Fruit fly (Drosophila melanogaster) whole organism, larva: ENCODE measurements around the gene Atg16.

Experiments
- noc ChIP-seq: fragments of 200-800 bp; sonication (Bioruptor generic); optimal IDR thresholded peaks from 3 replicates; lab custom pipeline; 2019; ENCODE audit warnings: missing biosample characterization, mild to moderate bottlenecking, missing genetic modification characterization, moderate library complexity

The Atg16 gene

DNA sequence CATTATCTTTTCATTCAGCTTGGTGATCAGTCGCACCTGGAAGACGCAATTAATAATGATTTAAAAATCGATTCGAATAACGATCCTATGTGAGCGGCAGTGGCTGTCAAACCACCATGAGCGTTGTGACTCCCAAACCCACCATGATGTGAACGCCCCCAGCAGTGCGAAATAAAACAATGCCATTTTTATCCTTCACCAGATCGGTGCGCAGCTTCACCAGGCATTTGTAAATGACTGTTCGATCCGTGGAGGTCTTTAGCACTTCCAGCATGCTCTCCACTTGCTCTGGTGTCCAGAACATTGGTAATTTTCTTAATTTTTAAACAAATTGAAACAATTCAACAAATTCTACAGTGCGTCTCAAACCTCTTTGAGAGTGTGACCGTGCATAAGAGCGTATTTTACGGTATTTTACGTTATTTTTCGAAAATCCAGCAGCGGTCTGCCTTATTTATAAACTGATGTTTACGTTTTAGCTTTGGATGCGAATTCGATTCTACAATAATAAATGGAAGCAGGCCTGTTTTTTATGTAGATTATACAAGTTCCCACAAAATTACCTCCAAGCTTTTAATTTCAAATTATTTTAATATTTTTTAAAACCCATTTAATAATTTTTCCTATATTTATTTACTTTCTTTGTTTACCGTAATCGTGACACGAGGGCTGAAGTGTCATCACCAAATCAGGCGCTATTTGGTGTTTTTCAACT, 35.8 kb downstream of the Atg16 start, which contains the start of the genes Rnb and Drice:
Rnb (minus strand) TSS at position 389 of the 715 bp plus-strand sequence.
Drice (plus strand) TSS at position 693 of the 715 bp plus-strand sequence.
- TF ChIP-seq noc (tag; lab: Kevin White, UChicago), result peak; percentile 45

DNA sequence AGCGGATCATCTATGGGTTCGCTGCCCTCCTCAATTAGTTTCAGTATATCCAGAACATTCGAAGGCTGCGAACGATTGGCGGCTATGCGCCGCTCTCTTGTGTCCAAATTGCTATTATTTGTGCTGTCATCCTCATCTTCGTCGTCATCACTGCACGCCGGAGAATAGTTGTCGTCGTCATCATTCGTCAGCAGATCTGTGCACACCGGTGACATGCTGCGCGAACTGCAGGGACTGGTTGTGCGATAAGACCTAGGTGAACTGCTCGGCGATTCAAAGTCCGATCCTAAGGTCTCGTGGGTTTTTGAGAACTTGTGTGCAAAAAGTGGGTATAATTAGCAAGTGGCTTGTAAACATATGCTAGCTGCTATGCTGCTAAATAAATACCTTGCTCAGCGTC, 37.7 kb downstream of the Atg16 start:
- no peak for TF ChIP-seq noc (tag; lab: Kevin White, UChicago)

DNA sequence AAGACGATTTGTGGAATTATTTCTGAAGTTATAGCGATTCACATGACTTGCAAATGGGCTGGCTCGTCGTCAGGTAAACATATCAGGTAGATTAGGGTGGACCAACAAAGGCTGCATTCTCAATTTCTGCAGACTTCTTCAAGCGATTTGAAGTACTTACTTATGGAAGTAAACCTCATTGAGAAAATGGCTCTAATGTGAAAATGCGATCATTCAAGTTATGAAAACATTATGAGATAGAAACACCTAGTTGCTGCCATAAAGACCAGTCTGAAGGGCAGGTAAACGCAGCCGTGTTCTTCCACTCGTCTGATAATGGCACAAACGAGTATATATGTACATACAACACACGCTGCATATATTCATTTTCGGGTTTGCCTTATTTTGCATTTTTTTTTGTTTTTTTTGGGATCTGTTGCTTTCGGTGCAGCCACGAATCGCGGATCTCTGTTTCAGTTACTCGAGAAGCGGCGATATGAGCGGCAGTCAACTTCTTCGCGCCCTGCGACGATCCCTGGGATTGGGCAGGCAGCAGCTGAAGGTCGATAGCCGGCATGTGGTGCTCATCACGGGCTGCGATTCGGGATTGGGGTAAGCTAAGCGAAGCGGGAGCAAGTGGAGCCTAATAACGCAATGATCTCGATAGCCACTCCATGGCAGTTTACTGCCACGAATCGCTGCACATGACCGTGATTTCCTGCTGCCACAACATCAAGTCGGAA, 40.6 kb downstream of the Atg16 start, which contains the start of gene sro:
sro (plus strand) TSS at position 437 of the 722 bp plus-strand sequence.
- no peak for TF ChIP-seq noc (tag; lab: Kevin White, UChicago)

DNA sequence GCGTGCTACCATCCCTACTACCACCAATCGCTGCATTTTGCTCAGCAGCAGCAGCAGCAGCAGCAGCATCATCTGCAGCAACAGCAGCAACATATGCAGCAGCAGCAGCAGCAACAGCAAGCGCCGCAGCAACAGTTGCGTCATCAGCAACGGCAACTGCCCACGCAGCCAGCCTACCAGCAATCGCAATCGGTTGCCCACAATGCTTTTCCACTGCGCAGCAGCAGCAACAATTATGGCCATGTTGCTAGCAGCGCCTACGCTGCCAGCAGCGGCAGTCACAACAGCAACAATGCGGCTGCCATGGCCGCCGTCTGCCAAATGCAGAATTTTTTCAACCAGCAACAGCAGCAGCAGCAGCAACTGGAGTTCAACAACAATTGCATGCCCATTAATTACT, 44.7 kb downstream of the Atg16 start:
- no peak for TF ChIP-seq noc (tag; lab: Kevin White, UChicago)

DNA sequence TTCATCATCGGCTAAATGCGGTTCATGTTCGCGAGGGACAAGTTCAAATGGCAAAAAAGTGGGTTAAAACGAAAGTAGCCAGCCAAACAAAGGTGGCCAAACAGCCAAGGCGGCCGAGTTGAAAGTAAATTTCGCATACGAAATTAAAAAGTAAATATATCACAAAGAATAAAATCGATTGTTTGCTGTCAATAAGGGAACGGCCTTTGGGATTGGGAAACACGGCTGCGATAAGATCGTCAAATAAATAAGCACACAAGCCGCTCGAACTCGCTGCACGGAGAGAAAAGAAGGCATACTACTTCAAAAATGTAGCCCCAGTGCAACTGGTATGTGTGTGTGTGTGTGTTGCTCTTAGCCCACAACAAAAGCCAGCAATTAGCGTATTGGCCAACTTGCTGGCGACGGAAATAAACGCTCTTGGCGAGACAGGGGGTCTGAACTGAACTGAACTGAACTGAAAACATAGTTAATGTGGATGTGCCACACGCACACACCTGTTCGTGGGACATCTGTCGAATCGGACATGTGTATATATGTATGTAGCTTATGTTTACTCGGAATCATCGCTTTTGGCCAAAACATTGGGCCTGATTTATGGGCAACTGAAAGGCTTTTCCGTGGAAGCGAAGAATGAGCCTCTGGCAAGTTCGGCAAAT, 46.9 kb downstream of the Atg16 start:
- no peak for TF ChIP-seq noc (tag; lab: Kevin White, UChicago)

DNA sequence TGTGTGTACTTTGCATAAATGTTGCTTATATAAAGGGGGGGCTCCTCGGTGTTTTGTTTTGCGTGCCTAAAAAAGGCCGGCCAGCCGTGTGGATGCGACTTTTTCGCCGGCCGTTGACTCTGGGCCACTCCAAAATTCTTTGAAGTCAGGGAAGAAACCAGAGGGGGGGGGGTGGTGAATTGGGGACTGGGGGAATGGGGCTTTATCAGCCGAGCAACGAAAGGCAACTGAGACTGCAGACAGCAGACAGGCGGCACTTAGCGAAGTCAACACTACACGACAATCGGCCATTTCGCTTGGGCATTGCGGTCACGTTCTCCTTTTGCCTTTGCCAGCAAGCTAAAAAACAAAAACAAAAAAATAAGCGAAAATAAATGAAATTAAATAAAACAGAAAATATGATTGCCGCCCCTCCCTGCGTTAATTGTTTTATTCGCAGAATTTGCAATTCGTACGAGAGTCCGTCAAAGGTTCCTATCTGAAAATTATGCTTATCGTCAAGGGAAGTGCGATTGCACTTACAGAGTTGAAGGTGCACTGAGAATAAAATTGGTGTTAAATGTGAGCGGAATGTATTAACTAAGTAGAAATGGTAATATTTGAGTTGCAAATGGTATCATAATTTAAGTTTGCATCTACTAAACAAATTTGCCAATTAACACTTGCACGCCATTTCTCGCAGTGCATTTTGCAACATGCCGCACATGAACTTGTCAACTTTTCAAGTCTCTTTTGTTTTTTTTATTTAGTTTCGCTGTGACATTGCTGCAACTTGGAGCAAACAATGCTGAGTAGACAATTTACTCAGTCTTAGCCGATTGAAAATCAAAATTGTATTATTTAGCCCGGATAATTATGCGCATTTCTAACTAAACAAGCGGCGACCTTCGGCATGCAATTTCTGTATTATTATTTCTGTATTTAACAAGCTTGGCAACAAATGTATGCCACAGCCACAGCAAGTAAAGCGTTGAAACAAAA, 48.6 kb downstream of the Atg16 start:
- no peak for TF ChIP-seq noc (tag; lab: Kevin White, UChicago)

DNA sequence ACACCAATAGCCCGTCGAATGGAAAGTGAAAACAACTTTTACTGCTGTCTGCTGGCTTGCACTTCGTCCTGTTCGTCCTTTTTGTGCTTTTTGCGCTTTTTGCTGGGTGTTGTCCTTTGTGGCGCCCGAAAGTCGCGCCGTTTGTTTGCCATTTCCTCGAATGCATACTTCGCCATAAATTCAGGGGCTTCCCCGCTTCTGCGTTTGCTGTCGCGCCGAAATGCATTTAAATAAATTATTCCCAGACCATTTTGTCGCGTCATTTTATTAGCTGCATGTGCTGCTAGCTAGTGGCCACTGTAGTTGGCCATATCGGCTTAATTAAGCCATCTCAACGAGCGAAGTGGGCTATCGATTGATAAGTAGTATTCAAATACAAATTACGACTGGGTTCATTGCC, 49.7 kb downstream of the Atg16 start:
- TF ChIP-seq noc (tag; lab: Kevin White, UChicago), result no peak

DNA sequence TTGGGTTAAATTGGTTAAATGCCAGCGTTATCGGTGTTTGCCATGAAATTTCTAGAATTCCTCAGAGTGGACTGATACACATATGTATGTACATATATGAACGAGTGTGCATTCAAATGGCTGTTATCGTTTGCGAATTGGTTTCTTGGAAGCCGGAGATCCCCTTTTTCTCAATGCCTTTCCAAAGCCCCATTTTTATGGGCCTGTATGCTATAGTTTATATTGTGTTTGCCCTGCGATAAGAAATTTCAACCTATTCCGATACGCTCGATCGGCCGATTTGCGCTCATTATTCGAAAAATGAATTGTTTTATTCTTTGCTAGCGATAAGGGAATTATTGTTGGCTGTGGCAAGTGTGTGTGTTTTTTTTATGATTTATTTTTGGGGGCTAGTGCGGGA, 51.7 kb downstream of the Atg16 start:
- TF ChIP-seq noc (tag; lab: Kevin White, UChicago), result no peak

DNA sequence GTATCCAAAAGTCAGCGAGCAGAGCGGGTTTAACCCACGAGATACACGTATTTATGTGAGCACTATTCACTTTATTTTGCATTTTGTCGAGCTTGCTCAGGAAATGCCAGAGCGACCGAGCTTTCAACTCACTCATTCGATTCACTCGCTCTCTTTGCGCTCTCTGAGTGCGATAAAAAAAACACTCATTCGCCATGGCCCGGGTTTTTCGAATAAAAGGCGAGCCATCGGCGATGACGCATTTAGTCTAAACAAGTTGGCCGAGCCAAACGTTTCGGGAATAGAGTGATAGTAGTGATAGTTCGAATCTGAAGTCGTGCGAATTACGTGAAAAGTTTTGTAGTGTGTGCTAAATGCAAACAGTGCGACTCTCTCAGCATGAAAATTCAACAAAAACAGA, 52.5 kb downstream of the Atg16 start:
- peak; percentile 82 for TF ChIP-seq noc (tag; lab: Kevin White, UChicago)

DNA sequence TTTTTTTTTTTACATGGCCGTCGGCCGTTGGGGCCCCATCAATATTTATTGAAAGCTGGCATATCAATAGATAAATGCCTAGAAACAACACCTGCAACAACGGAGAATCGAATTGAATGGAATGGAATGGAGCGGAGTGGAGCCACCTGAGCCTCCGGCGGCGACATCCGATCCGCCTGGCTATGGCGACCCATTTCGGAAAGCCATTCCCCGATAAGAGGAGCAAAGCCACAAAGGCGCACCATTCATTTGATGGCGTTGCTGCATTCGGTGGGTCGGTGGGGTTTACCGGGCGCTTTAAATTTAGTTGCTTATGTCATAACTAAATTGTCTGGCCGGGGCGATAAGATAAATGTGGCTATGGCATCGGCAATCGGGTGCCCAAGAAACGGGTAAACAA, 53.0 kb downstream of the Atg16 start:
- TF ChIP-seq noc (tag; lab: Kevin White, UChicago), result no peak

DNA sequence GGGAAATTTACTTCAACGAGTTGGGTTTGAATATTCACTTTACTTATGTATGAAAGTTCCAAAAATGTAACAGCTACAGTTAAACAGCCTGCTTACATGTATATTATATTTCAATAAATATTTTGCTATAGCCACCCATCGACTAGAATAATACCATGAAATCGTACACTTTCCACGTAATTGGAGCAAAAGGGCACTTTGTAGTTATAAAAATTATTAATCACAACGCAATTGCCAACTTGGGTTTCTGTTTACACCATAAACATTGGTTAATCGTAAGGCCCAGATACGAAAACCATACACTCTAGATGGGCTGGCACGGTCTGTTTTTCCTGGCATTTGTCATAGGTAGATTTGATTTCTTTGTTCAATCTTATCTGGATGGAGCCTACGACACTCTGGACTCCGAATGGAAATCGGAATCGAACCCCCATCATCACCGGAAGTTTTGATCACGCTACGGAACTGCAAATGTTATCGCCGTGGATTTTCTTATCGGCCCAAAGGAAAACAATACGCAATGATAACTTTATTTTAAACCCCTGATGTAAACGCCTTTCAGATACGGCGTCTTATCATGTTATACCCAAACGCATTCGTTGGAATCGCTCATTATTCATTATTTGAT, 54.4 kb downstream of the Atg16 start, which contains the start of gene fig:
fig (minus strand) TSS at position 51 of the 628 bp plus-strand sequence.
- TF ChIP-seq noc (tag; lab: Kevin White, UChicago), result no peak

DNA sequence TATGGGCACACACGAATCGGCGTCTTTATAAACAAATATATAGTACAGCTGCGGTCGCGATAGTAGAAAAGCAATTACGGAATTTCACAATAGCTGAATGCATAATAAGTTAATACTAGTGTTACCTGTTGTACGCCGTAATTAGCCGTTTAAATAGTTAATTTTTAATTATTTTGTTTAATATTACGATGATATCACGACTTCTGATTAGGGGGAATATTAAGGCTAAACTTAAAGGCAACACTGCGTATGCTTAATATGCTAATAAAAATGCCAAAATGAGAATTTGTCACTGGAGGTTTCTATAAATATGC, 56.0 kb downstream of the Atg16 start:
- peak; percentile 63 for TF ChIP-seq noc (tag; lab: Kevin White, UChicago)

DNA sequence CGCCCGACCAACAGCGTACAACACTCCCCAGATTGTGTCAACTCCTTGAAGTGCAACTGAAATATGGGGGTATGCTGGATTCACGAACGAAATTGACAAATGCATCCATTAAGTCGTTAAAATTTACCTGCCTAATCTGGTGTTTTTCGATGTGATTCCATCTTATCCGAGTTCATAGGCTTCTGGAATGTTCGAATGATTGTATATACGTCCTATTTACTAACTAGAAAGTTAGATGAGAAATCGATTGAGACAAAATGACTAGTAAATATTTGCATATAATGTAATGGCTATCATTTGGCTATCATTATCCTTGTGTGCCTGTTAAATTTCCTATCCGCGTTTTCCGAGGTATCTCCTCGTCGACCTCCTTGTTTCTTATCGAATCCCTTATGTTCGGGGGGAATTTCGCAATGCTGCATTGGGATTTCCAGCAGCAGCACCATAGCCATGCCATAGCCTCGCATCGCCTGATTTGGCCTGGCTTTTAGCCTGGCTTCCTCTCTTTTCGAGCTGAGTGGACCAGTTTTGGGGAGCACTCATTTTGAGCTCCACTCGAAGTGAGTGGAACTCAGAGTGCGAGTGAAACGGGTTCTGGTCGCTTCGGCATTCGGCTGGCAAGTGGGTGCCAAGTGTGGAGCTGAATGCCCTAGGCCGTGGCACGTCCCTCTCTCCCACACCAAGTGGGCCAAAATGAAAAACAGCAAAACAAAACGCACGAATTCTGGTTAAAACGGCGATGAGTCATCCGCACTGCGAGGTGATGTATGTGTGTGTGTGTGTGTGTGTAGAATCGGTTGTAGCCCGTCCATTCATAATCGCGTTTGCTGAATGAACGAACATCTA, 56.5 kb downstream of the Atg16 start:
- TF ChIP-seq noc (tag; lab: Kevin White, UChicago), result no peak
